Worm (Caenorhabditis elegans) whole organism, L1 larva: ENCODE results near the gene ptr-20.

Experiments used
- C16A3.4 ChIP-seq: fragments of 150-350 bp; optimal IDR thresholded peaks from 2 replicates; lab custom pipeline; 2014; ENCODE audit warnings: missing biosample characterization, missing genetic modification characterization
- ama-1 ChIP-seq: fragments of 150-350 bp; optimal IDR thresholded peaks from 2 replicates; lab custom pipeline; 2014
- egl-27 ChIP-seq, 2 experiments: fragments of 150-350 bp in 1 of 2; sonication (generic microtip); optimal IDR thresholded peaks; 3 replicates each; lab custom pipeline; 2017 to 2018; ENCODE audit warnings: missing biosample characterization in 2 of 2, missing genetic modification characterization in 2 of 2, missing genetic modification reagents in 2 of 2
- elt-3 ChIP-seq, 6 experiments: fragments of 150-350 bp in 1 of 6; sonication (generic microtip); optimal IDR thresholded peaks; 2 replicates each; lab custom pipeline; 2017 to 2018; ENCODE audit warnings: missing biosample characterization in 6 of 6, missing genetic modification characterization in 6 of 6, inconsistent platforms in 1 of 6
- fos-1 ChIP-seq: fragments of 150-350 bp; optimal IDR thresholded peaks from 2 replicates; lab custom pipeline; 2014; ENCODE audit warnings: missing biosample characterization, missing genetic modification characterization
- hlh-17 ChIP-seq: fragments of 200-800 bp; sonication (Bioruptor generic); optimal IDR thresholded peaks from 2 replicates; lab custom pipeline; 2018; ENCODE audit warnings: missing genetic modification characterization, mild to moderate bottlenecking, missing compliant biosample characterization, moderate library complexity, borderline replicate concordance
- lin-15B ChIP-seq: fragments of 150-350 bp; sonication (generic microtip); optimal IDR thresholded peaks from 3 replicates; lab custom pipeline; 2014; ENCODE audit warnings: missing biosample characterization, missing genetic modification characterization
- lin-39 ChIP-seq: fragments of 150-350 bp; optimal IDR thresholded peaks from 2 replicates; lab custom pipeline; 2014; ENCODE audit warnings: missing biosample characterization, missing genetic modification reagents, missing genetic modification characterization
- nhr-11 ChIP-seq: fragments of 150-350 bp; optimal IDR thresholded peaks from 2 replicates; lab custom pipeline; 2014; ENCODE audit warnings: missing biosample characterization, missing genetic modification characterization
- pax-3 ChIP-seq: fragments of 200-800 bp; sonication (Bioruptor generic); optimal IDR thresholded peaks from 2 replicates; lab custom pipeline; 2018; ENCODE audit warnings: mild to moderate bottlenecking, missing genetic modification characterization, moderate library complexity, missing compliant biosample characterization
- swsn-7 ChIP-seq: sonication (generic microtip); optimal IDR thresholded peaks from 2 replicates; lab custom pipeline; 2016; ENCODE audit warnings: missing genetic modification characterization, missing compliant biosample characterization
- vab-15 ChIP-seq: sonication (generic microtip); optimal IDR thresholded peaks from 2 replicates; lab custom pipeline; 2017; ENCODE audit warnings: missing genotype, mild to moderate bottlenecking, missing genetic modification characterization, missing compliant biosample characterization

DNA sequence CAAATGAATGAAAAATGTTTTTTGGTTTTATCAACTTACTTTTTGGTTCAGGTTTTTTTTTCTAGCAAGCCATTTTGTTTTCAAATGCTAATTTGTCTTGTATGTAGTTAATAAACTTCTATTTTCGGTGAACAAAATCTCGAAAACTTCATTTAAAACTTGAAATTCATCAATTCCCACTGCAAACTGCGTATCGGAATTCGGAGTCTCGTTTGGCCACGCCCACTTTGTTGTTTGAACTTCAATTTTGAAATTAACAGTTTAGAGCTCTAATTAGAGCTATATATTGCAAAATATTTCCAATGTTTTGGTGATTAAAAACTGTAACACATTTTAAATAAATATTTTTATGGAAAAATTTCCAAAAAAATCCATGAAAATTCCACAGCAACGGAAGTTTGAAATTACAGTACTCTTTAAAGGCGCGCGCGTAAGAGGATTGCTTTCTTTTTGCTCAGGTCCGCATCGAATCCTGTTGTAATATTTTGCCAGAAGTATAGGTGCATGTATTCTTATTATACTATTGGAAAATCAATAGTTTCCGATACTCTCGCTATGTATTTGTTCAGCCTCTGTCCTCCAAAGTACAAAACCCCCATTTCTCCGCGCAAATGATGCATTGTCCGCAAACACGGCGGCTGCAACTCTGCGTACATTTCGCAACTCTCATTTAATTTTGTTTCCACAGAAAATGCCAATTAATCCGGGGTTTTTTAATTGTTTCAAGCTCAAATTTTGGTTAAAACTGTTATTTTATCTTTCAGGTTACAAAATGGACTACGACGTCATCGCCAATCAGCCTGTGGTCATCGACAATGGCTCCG is 38.2 kb upstream of the ptr-20 start, which contains the start of gene arp-1:
- TF ChIP-seq hlh-17 = no peak
- peak; percentile 75 for TF ChIP-seq C16A3.4 (tag; lab: Kevin White, UChicago)
- TF ChIP-seq swsn-7 (tag; lab: Kevin White, UChicago) = peak; percentile 34
- peak in 1 of 6 experiments; percentile 1 for TF ChIP-seq elt-3 (tag; optimal IDR thresholded peaks at IDR 0.05; lab: Kevin White, UChicago)
- TF ChIP-seq fos-1 (tag; lab: Kevin White, UChicago) = no peak
- peak; percentile 11 for TF ChIP-seq lin-15B (tag; lab: Kevin White, UChicago)
- no peak for TF ChIP-seq pax-3 (tag; lab: Kevin White, UChicago)
- TF ChIP-seq lin-39 (tag; lab: Kevin White, UChicago) = no peak
- no peak for TF ChIP-seq vab-15
- no peak for TF ChIP-seq egl-27 (tag; optimal IDR thresholded peaks at IDR 0.05; lab: Kevin White, UChicago)
- no peak for TF ChIP-seq nhr-11 (tag; lab: Kevin White, UChicago)
- no peak for TF ChIP-seq ama-1
